Fruit fly (Drosophila melanogaster) whole organism, embryonic: ENCODE results near the gene CG43051.
A peak's percentile ranks its signal among the peaks of the same experiment; 100 is the strongest.

Experiments used
- BtbVII ChIP-seq: fragments of 200-800 bp; sonication (Bioruptor generic); optimal IDR thresholded peaks from 3 replicates; lab custom pipeline; 2017; ENCODE audit warnings: missing biosample characterization, mild to moderate bottlenecking, missing genetic modification characterization
- CG10654 ChIP-seq: fragments of 200-800 bp; sonication (Bioruptor generic); optimal IDR thresholded peaks from 2 replicates; lab custom pipeline; 2016; ENCODE audit warnings: missing biosample characterization, missing genetic modification characterization
- CG11085 ChIP-seq: fragments of 200-800 bp; sonication (Bioruptor generic); IDR thresholded peaks from 2 replicates; pipeline ENCODE4 v1.3.6; 2022; ENCODE audit warnings: missing biosample characterization, missing genetic modification characterization
- CG12104 ChIP-seq: fragments of 200-800 bp; sonication (Bioruptor generic); optimal IDR thresholded peaks from 3 replicates; lab custom pipeline; 2016; ENCODE audit warnings: missing biosample characterization, missing genetic modification characterization
- CG12155 ChIP-seq: fragments of 200-800 bp; sonication (Bioruptor generic); optimal IDR thresholded peaks from 3 replicates; lab custom pipeline; 2016; ENCODE audit warnings: missing biosample characterization, missing genetic modification characterization
- CG1233 ChIP-seq: fragments of 200-800 bp; sonication (Bioruptor generic); optimal IDR thresholded peaks from 4 replicates; lab custom pipeline; 2018; ENCODE audit warnings: missing biosample characterization, mild to moderate bottlenecking, missing genetic modification characterization
- CG14965 ChIP-seq: fragments of 200-800 bp; sonication (Bioruptor generic); optimal IDR thresholded peaks from 2 replicates; lab custom pipeline; 2016; ENCODE audit warnings: missing biosample characterization, missing genetic modification characterization, borderline replicate concordance
- CG1529 ChIP-seq: fragments of 200-800 bp; sonication (Bioruptor generic); optimal IDR thresholded peaks from 3 replicates; lab custom pipeline; 2018; ENCODE audit warnings: missing biosample characterization, missing genetic modification characterization
- CG16813 ChIP-seq: fragments of 200-800 bp; sonication (Bioruptor generic); IDR thresholded peaks from 3 replicates; pipeline ENCODE4 v1.3.6; 2022; ENCODE audit warnings: missing biosample characterization, missing genetic modification characterization; ENCODE audit not compliant: partially characterized antibody
- CG16863 ChIP-seq: fragments of 200-800 bp; sonication (Bioruptor generic); optimal IDR thresholded peaks from 3 replicates; lab custom pipeline; 2016; ENCODE audit warnings: missing biosample characterization, missing genetic modification characterization
- CG17186 ChIP-seq: fragments of 200-800 bp; sonication (Bioruptor generic); optimal IDR thresholded peaks from 3 replicates; lab custom pipeline; 2017; ENCODE audit warnings: missing biosample characterization, missing genetic modification reagents, missing genetic modification characterization
- CG17361 ChIP-seq: fragments of 200-800 bp; sonication (Bioruptor generic); IDR thresholded peaks from 3 replicates; pipeline ENCODE4 v1.3.6; 2022; ENCODE audit warnings: missing biosample characterization, missing genetic modification characterization
- CG17829 ChIP-seq: fragments of 200-800 bp; optimal IDR thresholded peaks from 2 replicates; lab custom pipeline; 2019; ENCODE audit warnings: missing biosample characterization, mild to moderate bottlenecking, missing genetic modification characterization, moderate library complexity
- CG2199 ChIP-seq: fragments of 200-800 bp; sonication (Bioruptor generic); IDR thresholded peaks from 3 replicates; pipeline ENCODE4 v1.3.6; 2022; ENCODE audit warnings: missing biosample characterization, missing genetic modification characterization
- CG2202 ChIP-seq: fragments of 200-800 bp; sonication (Bioruptor generic); optimal IDR thresholded peaks from 2 replicates; lab custom pipeline; 2018; ENCODE audit warnings: missing biosample characterization, mild to moderate bottlenecking, missing genetic modification characterization
- CG30431 ChIP-seq: fragments of 200-800 bp; sonication (Bioruptor generic); optimal IDR thresholded peaks from 2 replicates; lab custom pipeline; 2017; ENCODE audit warnings: missing biosample characterization, missing genetic modification characterization
- CG32767 ChIP-seq: fragments of 200-800 bp; sonication (Bioruptor generic); IDR thresholded peaks from 2 replicates; pipeline ENCODE4 v1.3.6; 2022; ENCODE audit warnings: missing biosample characterization, missing genetic modification characterization
- CG34224 ChIP-seq: fragments of 200-800 bp; sonication (Bioruptor generic); IDR thresholded peaks from 3 replicates; pipeline ENCODE4 v1.3.6; 2022; ENCODE audit warnings: missing biosample characterization, missing genetic modification characterization; ENCODE audit not compliant: partially characterized antibody
- CG4707 ChIP-seq: fragments of 200-800 bp; sonication (Bioruptor generic); optimal IDR thresholded peaks from 2 replicates; lab custom pipeline; 2018; ENCODE audit warnings: missing biosample characterization, mild to moderate bottlenecking, missing genetic modification characterization, moderate library complexity
- CG4854 ChIP-seq: fragments of 200-800 bp; sonication (Bioruptor generic); optimal IDR thresholded peaks from 2 replicates; lab custom pipeline; 2016; ENCODE audit warnings: missing biosample characterization, missing genetic modification characterization, inconsistent platforms
- CG6791 ChIP-seq: fragments of 200-800 bp; sonication (Bioruptor generic); IDR thresholded peaks from 3 replicates; pipeline ENCODE4 v1.3.6; 2022; ENCODE audit warnings: missing biosample characterization, missing genetic modification characterization; ENCODE audit not compliant: partially characterized antibody
- CG7271 ChIP-seq: fragments of 200-800 bp; sonication (Bioruptor generic); optimal IDR thresholded peaks from 2 replicates; lab custom pipeline; 2018; ENCODE audit warnings: missing biosample characterization, mild to moderate bottlenecking, missing genetic modification characterization, moderate library complexity
- CG7745 ChIP-seq: fragments of 200-800 bp; sonication (Bioruptor generic); optimal IDR thresholded peaks from 2 replicates; lab custom pipeline; 2018; ENCODE audit warnings: missing biosample characterization, mild to moderate bottlenecking, missing genetic modification characterization, moderate library complexity
- CG8765 ChIP-seq: fragments of 200-800 bp; sonication (Bioruptor generic); IDR thresholded peaks from 2 replicates; pipeline ENCODE4 v1.3.6; 2022; ENCODE audit warnings: missing biosample characterization, missing genetic modification characterization
- CG9876 ChIP-seq: fragments of 200-800 bp; sonication (Bioruptor generic); optimal IDR thresholded peaks from 2 replicates; lab custom pipeline; 2016; ENCODE audit warnings: missing biosample characterization, missing genetic modification characterization
- Chrac-16 ChIP-seq: fragments of 200-800 bp; sonication (Bioruptor generic); optimal IDR thresholded peaks from 3 replicates; lab custom pipeline; 2016; ENCODE audit warnings: missing biosample characterization, missing genetic modification characterization
- D19B ChIP-seq: fragments of 200-800 bp; sonication (Bioruptor generic); optimal IDR thresholded peaks from 2 replicates; lab custom pipeline; 2017; ENCODE audit warnings: missing biosample characterization, mild to moderate bottlenecking, missing genetic modification characterization
- Doc3 ChIP-seq: fragments of 200-800 bp; sonication (Bioruptor generic); IDR thresholded peaks from 3 replicates; pipeline ENCODE4 v1.3.6; 2022; ENCODE audit warnings: missing biosample characterization, missing genetic modification characterization; ENCODE audit not compliant: partially characterized antibody
- Elba2 ChIP-seq: fragments of 200-800 bp; sonication (Bioruptor generic); optimal IDR thresholded peaks from 3 replicates; lab custom pipeline; 2016; ENCODE audit warnings: missing biosample characterization, missing genetic modification characterization
- Ets97D ChIP-seq: fragments of 200-800 bp; sonication (Bioruptor generic); optimal IDR thresholded peaks from 3 replicates; lab custom pipeline; 2016; ENCODE audit warnings: missing biosample characterization, missing genetic modification characterization
- Meics ChIP-seq: fragments of 200-800 bp; sonication (Bioruptor generic); optimal IDR thresholded peaks from 2 replicates; lab custom pipeline; 2017; ENCODE audit warnings: missing biosample characterization, mild to moderate bottlenecking, missing genetic modification characterization
- Scr ChIP-seq: fragments of 200-800 bp; sonication (Bioruptor generic); IDR thresholded peaks from 2 replicates; pipeline ENCODE4 v1.3.6; 2022; ENCODE audit warnings: missing biosample characterization, missing genetic modification characterization; ENCODE audit not compliant: partially characterized antibody
- Sox100B ChIP-seq: fragments of 200-800 bp; sonication (Bioruptor generic); optimal IDR thresholded peaks from 3 replicates; lab custom pipeline; 2018; ENCODE audit warnings: missing biosample characterization, mild to moderate bottlenecking, missing genetic modification characterization
- Sry-δ ChIP-seq: fragments of 200-800 bp; sonication (Bioruptor generic); optimal IDR thresholded peaks from 2 replicates; lab custom pipeline; 2016; ENCODE audit warnings: missing biosample characterization, missing genetic modification characterization
- br ChIP-seq: fragments of >200 bp; optimal IDR thresholded peaks from 2 replicates; lab custom pipeline; 2017
- cas ChIP-seq: fragments of 200-800 bp; sonication (Bioruptor generic); IDR thresholded peaks from 2 replicates; pipeline ENCODE4 v1.3.6; 2022; ENCODE audit warnings: missing biosample characterization, missing genetic modification characterization
- cwo ChIP-seq: fragments of 200-800 bp; sonication (Bioruptor generic); optimal IDR thresholded peaks from 3 replicates; lab custom pipeline; 2017; ENCODE audit warnings: missing biosample characterization, missing genetic modification characterization, mild to moderate bottlenecking, moderate library complexity, missing genetic modification reagents
- dysf ChIP-seq: fragments of 200-800 bp; sonication (Bioruptor generic); IDR thresholded peaks from 3 replicates; pipeline ENCODE4 v1.3.6; 2022; ENCODE audit warnings: missing biosample characterization, missing genetic modification characterization
- ewg ChIP-seq: fragments of 200-800 bp; sonication (Bioruptor generic); optimal IDR thresholded peaks from 3 replicates; lab custom pipeline; 2017; ENCODE audit warnings: mild to moderate bottlenecking, missing biosample characterization, missing genetic modification reagents, missing genetic modification characterization
- ftz-f1 ChIP-seq: fragments of 200-800 bp; sonication (Bioruptor generic); optimal IDR thresholded peaks from 2 replicates; lab custom pipeline; 2016; ENCODE audit warnings: missing biosample characterization, missing genetic modification characterization
- hb ChIP-seq: fragments of 200-800 bp; sonication (Bioruptor generic); IDR thresholded peaks from 3 replicates; pipeline ENCODE4 v1.3.6; 2022; ENCODE audit warnings: missing biosample characterization, missing genetic modification characterization; ENCODE audit not compliant: partially characterized antibody
- ind ChIP-seq: fragments of 200-800 bp; sonication (Bioruptor generic); optimal IDR thresholded peaks from 3 replicates; lab custom pipeline; 2016; ENCODE audit warnings: missing biosample characterization, missing genetic modification characterization
- lbe ChIP-seq: fragments of 200-800 bp; sonication (Bioruptor generic); optimal IDR thresholded peaks from 2 replicates; lab custom pipeline; 2016; ENCODE audit warnings: missing biosample characterization, mild to moderate bottlenecking, missing genetic modification characterization
- nau ChIP-seq: fragments of 200-800 bp; sonication (Bioruptor generic); optimal IDR thresholded peaks from 3 replicates; lab custom pipeline; 2017; ENCODE audit warnings: missing biosample characterization, mild to moderate bottlenecking, missing genetic modification characterization, missing genetic modification reagents
- odd ChIP-seq: fragments of 200-800 bp; sonication (Bioruptor generic); optimal IDR thresholded peaks from 2 replicates; lab custom pipeline; 2017; ENCODE audit warnings: missing biosample characterization, mild to moderate bottlenecking, missing genetic modification characterization
- pnt ChIP-seq: fragments of 200-800 bp; sonication (Bioruptor generic); optimal IDR thresholded peaks from 3 replicates; lab custom pipeline; 2016; ENCODE audit warnings: missing biosample characterization, missing genetic modification characterization
- tap ChIP-seq: fragments of 200-800 bp; optimal IDR thresholded peaks from 3 replicates; lab custom pipeline; 2019; ENCODE audit warnings: missing biosample characterization, mild to moderate bottlenecking, missing genetic modification characterization, moderate library complexity
- tna ChIP-seq: fragments of 200-800 bp; sonication (Bioruptor generic); IDR thresholded peaks from 2 replicates; pipeline ENCODE4 v1.3.6; 2022; ENCODE audit warnings: missing biosample characterization, missing genetic modification characterization; ENCODE audit not compliant: partially characterized antibody
- trem ChIP-seq: fragments of 200-800 bp; optimal IDR thresholded peaks from 3 replicates; lab custom pipeline; 2019; ENCODE audit warnings: missing biosample characterization, mild to moderate bottlenecking, missing genetic modification characterization, moderate library complexity
- unc-4 ChIP-seq: fragments of 200-800 bp; sonication (Bioruptor generic); IDR thresholded peaks from 2 replicates; pipeline ENCODE4 v1.3.6; 2022; ENCODE audit warnings: missing biosample characterization, missing genetic modification characterization; ENCODE audit not compliant: partially characterized antibody
- zfh1 ChIP-seq: fragments of 200-800 bp; sonication (Bioruptor generic); IDR thresholded peaks from 3 replicates; pipeline ENCODE4 v1.3.6; 2022; ENCODE audit warnings: missing biosample characterization, missing genetic modification characterization

Gene CG43051

DNA sequence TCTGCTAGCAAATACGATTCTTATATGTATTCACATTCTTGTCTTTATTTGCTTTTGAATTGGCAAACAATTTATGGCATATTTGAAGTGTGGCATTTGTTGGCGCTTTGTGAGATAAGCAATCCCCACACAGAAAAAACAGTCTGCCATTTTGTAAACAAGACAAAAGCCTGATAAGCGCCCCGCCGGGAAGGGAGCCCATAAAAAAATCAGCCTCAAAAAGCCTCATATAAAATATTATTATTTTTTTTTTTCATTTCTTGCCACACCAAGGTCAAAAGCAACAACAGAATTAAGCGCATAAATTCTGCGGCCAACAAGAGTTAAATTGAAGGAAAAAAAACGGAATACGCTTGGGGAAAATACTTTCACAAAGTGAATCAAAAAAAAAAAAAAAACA is 32.4 kb upstream of the CG43051 start (continued):
- peak; percentile 68 for TF ChIP-seq BtbVII (GFP tag; lab: Kevin White, UChicago)
- peak; percentile 12 for TF ChIP-seq CG12104 (GFP tag; lab: Kevin White, UChicago)
- peak; percentile 56 for TF ChIP-seq Meics (GFP tag; lab: Kevin White, UChicago)
- TF ChIP-seq tap (tag; lab: Kevin White, UChicago): no peak
- TF ChIP-seq CG1233 (GFP tag; lab: Kevin White, UChicago): peak; percentile 15
- TF ChIP-seq Sox100B (GFP tag; lab: Kevin White, UChicago): peak; percentile 9
- 0 out of 3 replicates have a peak, but pooled peaks have one; percentile 9 for TF ChIP-seq zfh1 (GFP tag; lab: Robert Waterston, UW)
- no peak for TF ChIP-seq CG2202 (tag; lab: Kevin White, UChicago)
- TF ChIP-seq CG9876 (GFP tag; lab: Kevin White, UChicago): no peak
- TF ChIP-seq Sry-δ: no peak
- no peak for TF ChIP-seq pnt (GFP tag; lab: Kevin White, UChicago)
- no peak for TF ChIP-seq CG17186 (GFP tag; lab: Kevin White, UChicago)
- no peak for TF ChIP-seq cas (GFP tag; lab: Robert Waterston, UW)
- no peak for TF ChIP-seq CG16863 (GFP tag; lab: Kevin White, UChicago)
- TF ChIP-seq CG2199: no peak
- no peak for TF ChIP-seq trem (tag; lab: Kevin White, UChicago)
- no peak for TF ChIP-seq ewg (GFP tag; lab: Kevin White, UChicago)
- peak; percentile 26 for TF ChIP-seq CG4707 (GFP tag; lab: Kevin White, UChicago)
- no peak for TF ChIP-seq unc-4 (GFP tag; lab: Robert Waterston, UW)
- no peak; the same call in 1 of the 2 replicates for TF ChIP-seq CG32767
- peak; percentile 73 for TF ChIP-seq ftz-f1 (GFP tag; lab: Kevin White, UChicago)
- no peak for TF ChIP-seq CG16813 (GFP tag; lab: Robert Waterston, UW)
- TF ChIP-seq CG34224: no peak
- no peak for TF ChIP-seq CG10654 (GFP tag; lab: Kevin White, UChicago)
- TF ChIP-seq Elba2 (GFP tag; lab: Kevin White, UChicago): no peak
- no peak for TF ChIP-seq br (lab: Kevin White, UChicago)
- TF ChIP-seq CG17829 (tag; lab: Kevin White, UChicago): no peak
- no peak for TF ChIP-seq Ets97D (GFP tag; lab: Kevin White, UChicago)
- no peak for TF ChIP-seq CG30431
- no peak for TF ChIP-seq CG11085 (GFP tag; lab: Robert Waterston, UW)
- TF ChIP-seq CG4854: no peak
- TF ChIP-seq dysf (GFP tag; lab: Robert Waterston, UW): no peak
- no peak for TF ChIP-seq hb (GFP tag; lab: Robert Waterston, UW)
- TF ChIP-seq Doc3 (GFP tag; lab: Robert Waterston, UW): no peak
- no peak for TF ChIP-seq CG12155
- TF ChIP-seq CG6791 (GFP tag; lab: Robert Waterston, UW): no peak
- no peak for TF ChIP-seq tna (GFP tag; lab: Robert Waterston, UW)
- peak; percentile 42 for TF ChIP-seq odd
- TF ChIP-seq lbe (GFP tag; lab: Kevin White, UChicago): peak; percentile 82
- no peak for TF ChIP-seq ind (GFP tag; lab: Kevin White, UChicago)
- no peak for TF ChIP-seq CG1529 (GFP tag; lab: Kevin White, UChicago)
- peak; percentile 30 for TF ChIP-seq cwo (GFP tag; lab: Kevin White, UChicago)
- TF ChIP-seq nau (GFP tag; lab: Kevin White, UChicago): peak; percentile 43
- TF ChIP-seq D19B: no peak
- TF ChIP-seq CG17361 (GFP tag; lab: Robert Waterston, UW): no peak
- no peak for TF ChIP-seq CG7745
- TF ChIP-seq CG7271 (tag; lab: Kevin White, UChicago): no peak
- no peak for TF ChIP-seq Scr
- no peak for TF ChIP-seq CG8765
- TF ChIP-seq Chrac-16 (GFP tag; lab: Kevin White, UChicago): no peak
- TF ChIP-seq CG14965 (GFP tag; lab: Kevin White, UChicago): no peak
